Worm (Caenorhabditis elegans) whole organism, L4 larva: ENCODE data around the gene C07A4.3.
"Not testable (repeated sequence)": the region's sequence is repeated elsewhere in the genome, so short reads cannot be mapped to it uniquely, and the experiment has no call there.

Experiments
- F37D6.2 ChIP-seq: sonication (generic microtip); optimal IDR thresholded peaks from 2 replicates; lab custom pipeline; 2016; ENCODE audit warnings: mild to moderate bottlenecking, missing genetic modification characterization, missing compliant biosample characterization
- F44E2.7 ChIP-seq: fragments of 200-800 bp; sonication (Bioruptor generic); IDR thresholded peaks from 2 replicates; pipeline ENCODE4 v2.1.2; 2022; ENCODE audit warnings: missing genetic modification characterization, missing compliant biosample characterization
- F49E8.2 ChIP-seq: sonication (generic microtip); optimal IDR thresholded peaks from 2 replicates; lab custom pipeline; 2016; ENCODE audit warnings: missing compliant biosample characterization, mild to moderate bottlenecking, missing genetic modification characterization, borderline replicate concordance
- T20F7.1 ChIP-seq: fragments of 200-800 bp; sonication (Bioruptor generic); optimal IDR thresholded peaks from 2 replicates; lab custom pipeline; 2018; ENCODE audit warnings: mild to moderate bottlenecking, missing genetic modification characterization, missing compliant biosample characterization
- T26A8.4 ChIP-seq: fragments of 200-800 bp; sonication (Bioruptor generic); IDR thresholded peaks from 2 replicates; pipeline ENCODE4 v1.3.6; 2022; ENCODE audit warnings: missing genetic modification characterization, missing compliant biosample characterization
- Y105C5A.15 ChIP-seq: fragments of 200-800 bp; sonication (Bioruptor generic); IDR thresholded peaks from 2 replicates; pipeline ENCODE4 v1.3.6; 2022; ENCODE audit warnings: missing genetic modification characterization, missing compliant biosample characterization
- Y48G9A.11 ChIP-seq: fragments of 200-800 bp; sonication (Bioruptor generic); IDR thresholded peaks from 2 replicates; pipeline ENCODE4 v1.3.6; 2022; ENCODE audit warnings: missing genetic modification reagents, missing genetic modification characterization, missing compliant biosample characterization
- aha-1 ChIP-seq: fragments of 150-350 bp; peaks from one replicate; lab custom pipeline; 2014; ENCODE audit warnings: missing biosample characterization, missing genetic modification characterization
- arid-1 ChIP-seq: fragments of 200-800 bp; sonication (Bioruptor generic); conservative IDR thresholded peaks from 2 replicates; pipeline ENCODE4 v1.3.6; 2022; ENCODE audit warnings: missing genetic modification reagents, missing genetic modification characterization, missing compliant biosample characterization
- attf-4 ChIP-seq: sonication (generic microtip); optimal IDR thresholded peaks from 3 replicates; lab custom pipeline; 2017; ENCODE audit warnings: missing biosample characterization, missing genetic modification characterization
- ceh-82 ChIP-seq: sonication (generic microtip); optimal IDR thresholded peaks from 2 replicates; lab custom pipeline; 2017; ENCODE audit warnings: missing biosample characterization, missing genetic modification characterization
- ctbp-1 ChIP-seq: fragments of 200-800 bp; sonication (Bioruptor generic); IDR thresholded peaks from 2 replicates; pipeline ENCODE4 v1.3.6; 2022; ENCODE audit warnings: missing genetic modification reagents, missing genetic modification characterization, missing compliant biosample characterization
- daf-16 ChIP-seq, 3 experiments: sonication (generic microtip); optimal IDR thresholded peaks; 2 replicates each; lab custom pipeline; 2016 to 2017; ENCODE audit warnings: missing genetic modification characterization in 3 of 3, missing genetic modification reagents in 3 of 3, mild to moderate bottlenecking in 2 of 3, missing compliant biosample characterization in 2 of 3, missing biosample characterization in 1 of 3, moderate library complexity in 1 of 3
- daf-19 ChIP-seq: fragments of 200-800 bp; sonication (Bioruptor generic); conservative IDR thresholded peaks from 2 replicates; pipeline ENCODE4 v1.3.6; 2022; ENCODE audit warnings: missing genetic modification characterization, missing compliant biosample characterization
- dmd-6 ChIP-seq: fragments of 200-800 bp; sonication (Bioruptor generic); IDR thresholded peaks from 2 replicates; pipeline ENCODE4 v1.3.6; 2022; ENCODE audit warnings: missing genetic modification reagents, missing genetic modification characterization, missing compliant biosample characterization
- dmd-8 ChIP-seq: fragments of 200-800 bp; sonication (Bioruptor generic); IDR thresholded peaks from 2 replicates; pipeline ENCODE4 v1.3.6; 2022; ENCODE audit warnings: missing genetic modification characterization, missing compliant biosample characterization
- dmd-9 ChIP-seq: fragments of 200-800 bp; sonication (Bioruptor generic); IDR thresholded peaks from 2 replicates; pipeline ENCODE4 v1.3.6; 2022; ENCODE audit warnings: missing genetic modification reagents, missing genetic modification characterization, missing compliant biosample characterization
- dpl-1 ChIP-seq: fragments of 150-350 bp; optimal IDR thresholded peaks from 2 replicates; lab custom pipeline; 2014; ENCODE audit warnings: missing biosample characterization, missing genetic modification reagents, missing genetic modification characterization
- duxl-1 ChIP-seq: sonication (generic microtip); optimal IDR thresholded peaks from 2 replicates; lab custom pipeline; 2016; ENCODE audit warnings: mild to moderate bottlenecking, missing genetic modification characterization, moderate library complexity, missing compliant biosample characterization; ENCODE audit not compliant: poor library complexity
- dve-1 ChIP-seq: sonication (generic microtip); optimal IDR thresholded peaks from 2 replicates; lab custom pipeline; 2017; ENCODE audit warnings: antibody characterized with exemption, mild to moderate bottlenecking, missing genetic modification characterization, missing compliant biosample characterization; ENCODE audit not compliant: insufficient read depth
- fos-1 ChIP-seq: fragments of 150-350 bp; optimal IDR thresholded peaks from 2 replicates; lab custom pipeline; 2014; ENCODE audit warnings: missing biosample characterization, missing genetic modification characterization
- gei-8 ChIP-seq: fragments of 200-800 bp; sonication (Bioruptor generic); optimal IDR thresholded peaks from 2 replicates; lab custom pipeline; 2018; ENCODE audit warnings: mild to moderate bottlenecking, missing genetic modification characterization, missing compliant biosample characterization
- hlh-11 ChIP-seq: fragments of 200-800 bp; sonication (Bioruptor generic); optimal IDR thresholded peaks from 2 replicates; lab custom pipeline; 2018; ENCODE audit warnings: mild to moderate bottlenecking, missing genetic modification characterization, missing compliant biosample characterization
- hmg-1.1 ChIP-seq: fragments of 200-800 bp; sonication (Bioruptor generic); IDR thresholded peaks from 2 replicates; pipeline ENCODE4 v1.3.6; 2022; ENCODE audit warnings: missing genetic modification reagents, missing genetic modification characterization, missing compliant biosample characterization
- lim-7 ChIP-seq: fragments of 200-800 bp; sonication (Bioruptor generic); IDR thresholded peaks from 2 replicates; pipeline ENCODE4 v1.3.6; 2022; ENCODE audit warnings: missing genetic modification characterization, missing compliant biosample characterization
- lin-13 ChIP-seq: fragments of 150-350 bp; optimal IDR thresholded peaks from 2 replicates; lab custom pipeline; 2014; ENCODE audit warnings: missing biosample characterization, missing genetic modification reagents, missing genetic modification characterization
- madf-5 ChIP-seq, 2 experiments: fragments of 200-800 bp; sonication (Bioruptor generic); IDR thresholded peaks; 2 replicates each; pipeline ENCODE4 v1.3.6; 2022; ENCODE audit warnings: missing compliant biosample characterization in 2 of 2, missing genetic modification characterization in 2 of 2
- mdt-29 ChIP-seq: fragments of 200-800 bp; sonication (Bioruptor generic); IDR thresholded peaks from 2 replicates; pipeline ENCODE4 v1.3.6; 2022; ENCODE audit warnings: missing genetic modification reagents, missing genetic modification characterization, missing compliant biosample characterization
- mxl-2 ChIP-seq: fragments of 200-800 bp; sonication (Bioruptor generic); conservative IDR thresholded peaks from 2 replicates; pipeline ENCODE4 v1.3.6; 2022; ENCODE audit warnings: missing genetic modification reagents, missing genetic modification characterization, missing compliant biosample characterization
- mxl-3 ChIP-seq: fragments of 200-800 bp; sonication (Bioruptor generic); optimal IDR thresholded peaks from 2 replicates; lab custom pipeline; 2018; ENCODE audit warnings: mild to moderate bottlenecking, missing genetic modification characterization, missing compliant biosample characterization
- nhr-102 ChIP-seq: sonication (generic microtip); optimal IDR thresholded peaks from 2 replicates; lab custom pipeline; 2016; ENCODE audit warnings: mild to moderate bottlenecking, missing genetic modification characterization, moderate library complexity, missing compliant biosample characterization
- nhr-111 ChIP-seq: fragments of 200-800 bp; sonication (Bioruptor generic); optimal IDR thresholded peaks from 2 replicates; lab custom pipeline; 2018; ENCODE audit warnings: mild to moderate bottlenecking, missing genetic modification characterization, missing compliant biosample characterization
- nhr-237 ChIP-seq: sonication (generic microtip); optimal IDR thresholded peaks from 2 replicates; lab custom pipeline; 2017; ENCODE audit warnings: missing biosample characterization, missing genetic modification characterization
- nhr-28 ChIP-seq: fragments of 150-350 bp; optimal IDR thresholded peaks from 2 replicates; lab custom pipeline; 2014; ENCODE audit warnings: missing biosample characterization, missing genetic modification characterization
- nhr-42 ChIP-seq: fragments of 200-800 bp; sonication (Bioruptor generic); IDR thresholded peaks from 2 replicates; pipeline ENCODE4 v1.3.6; 2022; ENCODE audit warnings: missing genetic modification characterization, missing compliant biosample characterization
- skn-1 ChIP-seq: fragments of 150-350 bp; optimal IDR thresholded peaks from 2 replicates; lab custom pipeline; 2014; ENCODE audit warnings: missing biosample characterization, missing genetic modification characterization
- snpc-1.2 ChIP-seq: fragments of 200-800 bp; sonication (Bioruptor generic); IDR thresholded peaks from 2 replicates; pipeline ENCODE4 v1.3.6; 2022; ENCODE audit warnings: missing genetic modification reagents, missing genetic modification characterization, missing compliant biosample characterization
- spr-1 ChIP-seq: sonication (generic microtip); optimal IDR thresholded peaks from 2 replicates; lab custom pipeline; 2016; ENCODE audit warnings: mild to moderate bottlenecking, missing genetic modification characterization, missing compliant biosample characterization
- tra-1 ChIP-seq: fragments of 200-800 bp; sonication (Bioruptor generic); IDR thresholded peaks from 2 replicates; pipeline ENCODE4 v1.3.6; 2022; ENCODE audit warnings: missing genetic modification reagents, missing genetic modification characterization, missing compliant biosample characterization
- unc-130 ChIP-seq: sonication (generic microtip); optimal IDR thresholded peaks from 2 replicates; lab custom pipeline; 2016; ENCODE audit warnings: missing genetic modification reagents, missing genetic modification characterization, missing compliant biosample characterization
- unc-62 ChIP-seq, 3 experiments: fragments of 150-350 bp in 1 of 3; sonication (generic microtip); optimal IDR thresholded peaks in 2 of 3; peaks in 1 of 3; 1 replicate in 1 of 3; 2 replicates in 2 of 3; lab custom pipeline; 2014 to 2017; ENCODE audit warnings: missing biosample characterization in 3 of 3, missing genetic modification characterization in 3 of 3, missing genetic modification reagents in 3 of 3, missing genotype in 1 of 3
- zfp-3 ChIP-seq: fragments of 200-800 bp; sonication (Bioruptor generic); conservative IDR thresholded peaks from 2 replicates; pipeline ENCODE4 v1.3.6; 2022; ENCODE audit warnings: missing genetic modification reagents, missing genetic modification characterization, missing compliant biosample characterization
- zip-2 ChIP-seq: fragments of 150-350 bp; optimal IDR thresholded peaks from 2 replicates; lab custom pipeline; 2014; ENCODE audit warnings: missing biosample characterization, missing genetic modification characterization
- ztf-7 ChIP-seq: fragments of 150-350 bp; optimal IDR thresholded peaks from 2 replicates; lab custom pipeline; 2014; ENCODE audit warnings: missing biosample characterization, missing genetic modification characterization

C07A4.3 gene

DNA sequence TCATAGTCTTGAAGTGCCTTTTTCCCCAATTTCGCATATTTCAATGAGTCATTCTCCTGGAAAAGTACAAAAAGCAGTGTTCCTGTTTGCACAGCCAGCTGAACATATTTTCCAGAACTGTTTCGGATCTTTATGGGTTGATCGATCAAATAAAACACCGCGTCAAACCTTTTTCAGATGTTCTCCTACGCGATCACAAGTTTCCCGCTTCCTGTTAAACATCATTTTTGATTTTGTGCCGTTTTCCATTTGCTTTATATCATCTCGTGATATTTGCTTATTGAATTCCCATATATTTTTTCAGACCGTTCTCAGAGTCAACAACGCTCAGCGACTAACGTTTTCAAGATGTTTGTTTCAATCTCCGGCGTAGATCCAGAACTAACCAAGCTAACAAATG, at the start of gene C07A4.3:
Gene C07A4.3, plus strand, starts transcription at position 301 of the 400 bp plus-strand sequence.
- TF ChIP-seq dmd-9 (no peak), nhr-28 (tag; lab: Kevin White, UChicago) (no peak), aha-1 (tag; lab: Kevin White, UChicago) (no peak), nhr-102 (no peak), fos-1 (tag; lab: Kevin White, UChicago) (no peak), snpc-1.2 (GFP tag; lab: Robert Waterston, UW) (no peak), nhr-237 (tag; lab: Kevin White, UChicago) (no peak)

DNA sequence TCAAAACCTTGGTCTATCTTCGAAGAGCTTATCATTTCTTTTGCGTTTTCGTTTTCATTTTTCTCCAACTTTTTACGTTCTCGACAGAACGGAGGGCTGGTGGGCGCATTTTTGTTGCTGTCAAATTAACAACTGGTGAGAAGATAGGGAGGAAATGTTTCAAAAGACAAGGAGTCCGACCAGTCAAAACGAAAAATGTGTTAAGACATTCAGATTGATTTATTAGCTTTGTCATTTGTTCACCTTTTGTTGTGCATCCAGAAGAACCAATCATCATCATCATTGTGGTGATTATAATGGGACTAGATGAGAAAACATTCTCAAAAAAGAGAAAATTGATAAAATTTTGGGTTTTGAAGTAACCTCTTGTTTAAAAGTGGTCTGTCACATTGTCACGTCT, 44.6 kb upstream of the C07A4.3 start:
- TF ChIP-seq unc-130 (GFP tag; lab: Kevin White, UChicago): no peak
- TF ChIP-seq tra-1 (GFP tag; lab: Robert Waterston, UW): no peak
- TF ChIP-seq dpl-1 (GFP tag; lab: Kevin White, UChicago): no peak
- no peak for TF ChIP-seq skn-1 (tag; lab: Kevin White, UChicago)
- no peak for TF ChIP-seq attf-4 (tag; lab: Kevin White, UChicago)
- TF ChIP-seq lin-13 (GFP tag; lab: Kevin White, UChicago): no peak
- TF ChIP-seq ceh-82 (tag; lab: Kevin White, UChicago): no peak
- TF ChIP-seq T26A8.4 (GFP tag; lab: Robert Waterston, UW): no peak
- no peak for TF ChIP-seq nhr-42 (GFP tag; lab: Robert Waterston, UW)
- no peak for TF ChIP-seq daf-19 (GFP tag; lab: Robert Waterston, UW)
- TF ChIP-seq lim-7 (GFP tag; lab: Robert Waterston, UW): no peak
- TF ChIP-seq F49E8.2 (tag; lab: Kevin White, UChicago): no peak
- no peak for TF ChIP-seq snpc-1.2 (GFP tag; lab: Robert Waterston, UW)
- TF ChIP-seq duxl-1 (tag; lab: Kevin White, UChicago): no peak

DNA sequence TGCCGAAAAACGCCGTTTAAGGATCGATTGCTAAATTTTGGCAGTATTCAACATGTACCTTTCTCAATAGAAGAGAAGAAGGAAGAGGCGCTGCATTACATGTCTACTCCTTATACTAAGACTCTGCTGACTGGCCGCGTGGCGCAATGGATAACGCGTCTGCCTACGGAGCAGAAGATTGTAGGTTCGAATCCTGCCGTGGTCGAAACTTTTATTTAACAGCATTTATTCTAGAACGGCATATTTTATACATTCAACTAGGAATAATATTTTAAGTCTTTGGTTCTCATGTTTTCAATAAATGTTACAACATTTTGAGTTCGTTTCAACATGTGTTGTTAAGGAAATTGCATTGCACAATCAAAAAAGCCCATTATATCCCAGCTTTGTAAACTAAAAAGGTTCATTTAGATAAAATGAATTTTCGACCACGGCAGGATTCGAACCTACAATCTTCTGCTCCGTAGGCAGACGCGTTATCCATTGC, 42.2 kb upstream of the C07A4.3 start:
- TF ChIP-seq mxl-2 (GFP tag; lab: Robert Waterston, UW): peak; percentile 55; the same call in 1 of the 2 replicates
- TF ChIP-seq ctbp-1 (GFP tag; lab: Robert Waterston, UW): peak; percentile 87
- peak; percentile 47 for TF ChIP-seq spr-1 (tag; lab: Kevin White, UChicago)
- 0 out of 2 replicates have a peak, but pooled peaks have one; percentile 49 for TF ChIP-seq dmd-9
- peak; percentile 62 for TF ChIP-seq zip-2 (tag; lab: Kevin White, UChicago)
- TF ChIP-seq F37D6.2 (tag; lab: Kevin White, UChicago): peak; percentile 16
- peak; percentile 50 for TF ChIP-seq hlh-11 (tag; lab: Kevin White, UChicago)
- TF ChIP-seq mdt-29 (GFP tag; lab: Robert Waterston, UW): 0 out of 2 replicates have a peak, but pooled peaks have one; percentile 23
- peak; percentile 78 for TF ChIP-seq tra-1 (GFP tag; lab: Robert Waterston, UW)
- TF ChIP-seq lim-7 (GFP tag; lab: Robert Waterston, UW): peak; percentile 83
- peak; percentile 45 for TF ChIP-seq mxl-3 (GFP tag; lab: Kevin White, UChicago)
- TF ChIP-seq gei-8: peak; percentile 49
- peak; percentile 3 to 81 for TF ChIP-seq daf-16 (GFP tag; optimal IDR thresholded peaks at IDR 0.05; lab: Kevin White, UChicago)
- peak; percentile 69 for TF ChIP-seq daf-16 (tag; optimal IDR thresholded peaks at IDR 0.05; lab: Kevin White, UChicago)
- TF ChIP-seq dmd-8 (GFP tag; lab: Robert Waterston, UW): peak; percentile 89
- peak; percentile 66 for TF ChIP-seq T20F7.1
- TF ChIP-seq dve-1: peak; percentile 71
- peak; percentile 63 to 70; a peak in 2 of 4 replicates for TF ChIP-seq madf-5 (GFP tag; IDR thresholded peaks at IDR 0.05; lab: Robert Waterston, UW)
- TF ChIP-seq Y105C5A.15 (GFP tag; lab: Robert Waterston, UW): 0 out of 2 replicates have a peak, but pooled peaks have one; percentile 24
- TF ChIP-seq hmg-1.1: peak; percentile 83
- TF ChIP-seq Y48G9A.11 (GFP tag; lab: Robert Waterston, UW): peak; percentile 68; the same call in 1 of the 2 replicates
- peak; percentile 20 for TF ChIP-seq nhr-111 (GFP tag; lab: Kevin White, UChicago)
- TF ChIP-seq arid-1 (GFP tag; lab: Robert Waterston, UW): peak; percentile 49; the same call in 1 of the 2 replicates
- peak; percentile 76; the same call in 1 of the 2 replicates for TF ChIP-seq F44E2.7 (GFP tag; lab: Robert Waterston, UW)
- peak; percentile 57 for TF ChIP-seq ztf-7 (tag; lab: Kevin White, UChicago)
- peak; percentile 68; the same call in 1 of the 2 replicates for TF ChIP-seq zfp-3 (GFP tag; lab: Robert Waterston, UW)
- peak in 1 of 2 experiments; percentile 87 for TF ChIP-seq unc-62 (GFP tag; optimal IDR thresholded peaks at IDR 0.05 in 1 of 2; lab: Kevin White, UChicago)
- not testable (repeated sequence) for TF ChIP-seq unc-62 (tag; optimal IDR thresholded peaks at IDR 0.05; lab: Kevin White, UChicago)
- peak; percentile 59 for TF ChIP-seq dmd-6 (GFP tag; lab: Robert Waterston, UW)
- TF ChIP-seq nhr-28 (tag; lab: Kevin White, UChicago): peak; percentile 32
- TF ChIP-seq unc-130 (GFP tag; lab: Kevin White, UChicago): peak; percentile 42
- TF ChIP-seq T26A8.4 (GFP tag; lab: Robert Waterston, UW): peak; percentile 82
- TF ChIP-seq snpc-1.2 (GFP tag; lab: Robert Waterston, UW): peak; percentile 91
